Worm (Caenorhabditis elegans): Measurements from ENCODE around the gene ZK418.7.

ce11 chrIII:7034252-7035223 lies 46.1 kb downstream of the ZK418.7 start:
- TF ChIP-seq F13C5.2 (tag; optimal IDR thresholded peaks at IDR 0.05) (no peak), scrt-1 (GFP tag; IDR thresholded peaks at IDR 0.05) (no peak), ceh-36 (tag; optimal IDR thresholded peaks at IDR 0.05) (no peak), tbx-11 (GFP tag; IDR thresholded peaks at IDR 0.05) (no peak), hmg-4 (GFP tag; optimal IDR thresholded peaks at IDR 0.05) (no peak), ama-1 (optimal IDR thresholded peaks at IDR 0.05) (no peak), flt-1 (GFP tag; IDR thresholded peaks at IDR 0.05) (no peak), tbx-37 (GFP tag; conservative IDR thresholded peaks at IDR 0.05) (no peak)
